Worm (Caenorhabditis elegans) whole organism, early embryonic: Measurements from ENCODE around the gene nprl-3.

Experiments
- ama-1 ChIP-seq: fragments of 150-350 bp; optimal IDR thresholded peaks from 2 replicates; lab custom pipeline; 2014
- ceh-13 ChIP-seq: fragments of 200-800 bp; sonication (Bioruptor generic); optimal IDR thresholded peaks from 2 replicates; lab custom pipeline; 2018; ENCODE audit warnings: mild to moderate bottlenecking, missing genetic modification characterization, missing compliant biosample characterization
- flt-1 ChIP-seq: fragments of 200-800 bp; sonication (Bioruptor generic); IDR thresholded peaks from 2 replicates; pipeline ENCODE4 v1.3.6; 2022; ENCODE audit warnings: missing genetic modification characterization, missing compliant biosample characterization
- hmbx-1 ChIP-seq: sonication (generic microtip); optimal IDR thresholded peaks from 2 replicates; lab custom pipeline; 2016; ENCODE audit warnings: mild to moderate bottlenecking, missing genetic modification characterization, missing compliant biosample characterization
- pes-1 ChIP-seq: fragments of 200-800 bp; sonication (Bioruptor generic); IDR thresholded peaks from 2 replicates; pipeline ENCODE4 v1.3.6; 2022; ENCODE audit warnings: missing genetic modification reagents, missing genetic modification characterization, missing compliant biosample characterization
- tbx-37 ChIP-seq: fragments of 200-800 bp; sonication (Bioruptor generic); conservative IDR thresholded peaks from 2 replicates; pipeline ENCODE4 v1.3.6; 2022; ENCODE audit warnings: missing genetic modification reagents, missing genetic modification characterization, missing compliant biosample characterization

DNA sequence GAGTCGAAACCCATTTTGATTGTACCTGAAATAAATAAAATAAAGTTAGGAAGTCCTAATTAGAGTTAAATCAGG is 8.0 kb upstream of the nprl-3 start, which contains the start of gene nucl-1:
- TF ChIP-seq ama-1 (lab: Kevin White, UChicago) (no peak), pes-1 (GFP tag; lab: Robert Waterston, UW) (no peak), ceh-13 (GFP tag; lab: Kevin White, UChicago) (no peak), hmbx-1 (tag; lab: Kevin White, UChicago) (no peak), flt-1 (GFP tag; lab: Robert Waterston, UW) (no peak), tbx-37 (GFP tag; lab: Robert Waterston, UW) (no peak)
